Fruit fly (Drosophila melanogaster) whole organism, pupa: ENCODE data around the gene Fancl.

Source experiments
- CG10348 ChIP-seq: fragments of 200-800 bp; sonication (Bioruptor generic); IDR thresholded peaks from 2 replicates; pipeline ENCODE4 v1.3.6; 2022; ENCODE audit warnings: missing biosample characterization, missing genetic modification characterization
- CG13204 ChIP-seq: fragments of 200-800 bp; sonication (Bioruptor generic); optimal IDR thresholded peaks from 2 replicates; lab custom pipeline; 2018; ENCODE audit warnings: missing biosample characterization, mild to moderate bottlenecking, missing genetic modification characterization, moderate library complexity
- CG32121 ChIP-seq: fragments of 200-800 bp; sonication (Bioruptor generic); IDR thresholded peaks from 2 replicates; pipeline ENCODE4 v1.3.6; 2022; ENCODE audit warnings: missing biosample characterization, missing genetic modification characterization
- CG8301 ChIP-seq: fragments of 200-800 bp; sonication (Bioruptor generic); optimal IDR thresholded peaks from 2 replicates; lab custom pipeline; 2018; ENCODE audit warnings: missing biosample characterization, mild to moderate bottlenecking, missing genetic modification characterization
- D1 ChIP-seq: fragments of 200-800 bp; sonication (Bioruptor generic); optimal IDR thresholded peaks from 2 replicates; lab custom pipeline; 2018; ENCODE audit warnings: missing biosample characterization, mild to moderate bottlenecking, missing genetic modification characterization, moderate library complexity
- EcR ChIP-seq: fragments of 200-800 bp; sonication (Bioruptor generic); optimal IDR thresholded peaks from 3 replicates; lab custom pipeline; 2019; ENCODE audit warnings: missing biosample characterization, missing genetic modification characterization, mild to moderate bottlenecking, moderate library complexity, missing genetic modification reagents
- Ets98B ChIP-seq: fragments of 200-800 bp; sonication (Bioruptor generic); IDR thresholded peaks from 2 replicates; pipeline ENCODE4 v1.3.6; 2022; ENCODE audit warnings: missing biosample characterization, missing genetic modification characterization
- gl ChIP-seq: fragments of 200-800 bp; sonication (Bioruptor generic); optimal IDR thresholded peaks from 2 replicates; lab custom pipeline; 2018; ENCODE audit warnings: missing biosample characterization, mild to moderate bottlenecking, missing genetic modification characterization

DNA sequence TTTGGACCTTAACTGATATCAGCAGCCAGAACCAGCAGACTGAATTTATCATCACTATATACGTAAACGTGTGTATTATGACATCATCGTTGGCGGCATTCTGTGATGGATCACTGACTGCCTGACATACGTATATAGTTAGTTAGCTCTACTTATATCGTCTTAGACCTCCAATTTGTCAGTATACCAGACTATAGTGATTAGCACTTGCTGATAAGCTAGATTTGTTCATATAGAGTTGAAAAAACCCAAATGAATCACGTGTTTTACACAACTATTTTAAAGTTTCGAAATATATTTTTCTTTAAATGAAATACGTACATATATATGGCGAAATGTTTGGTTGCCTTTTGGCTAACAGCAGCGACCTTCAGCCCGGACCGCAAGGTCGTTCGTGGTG, 43.1 kb upstream of the Fancl start:
- TF ChIP-seq Ets98B (GFP tag; lab: Robert Waterston, UW) (no peak), CG10348 (GFP tag; lab: Robert Waterston, UW) (no peak), CG32121 (GFP tag; lab: Robert Waterston, UW) (no peak), EcR (GFP tag; lab: Kevin White, UChicago) (no peak), gl (no peak), CG13204 (GFP tag; lab: Kevin White, UChicago) (no peak), D1 (tag; lab: Kevin White, UChicago) (no peak), CG8301 (tag; lab: Kevin White, UChicago) (no peak)
